Fruit fly (Drosophila melanogaster): Measurements from ENCODE around the gene CG10428.
A peak's percentile ranks its signal among the peaks of the same experiment; 100 is the strongest.

Gene CG10428

dm6 chr2L:18954255-18954715 lies 5.6 kb downstream of the CG10428 start, which contains the start of gene CG10621 (continued):
- TF ChIP-seq Sox102F (GFP tag; optimal IDR thresholded peaks at IDR 0.05) (no peak), so (GFP tag; IDR thresholded peaks at IDR 0.05) (no peak), tio (GFP tag; optimal IDR thresholded peaks at IDR 0.05) (no peak), ci (GFP tag; IDR thresholded peaks at IDR 0.05) (0 out of 3 replicates have a peak, but pooled peaks have one; percentile 39), HLHmδ (GFP tag; optimal IDR thresholded peaks at IDR 0.05) (no peak), gfzf (GFP tag; optimal IDR thresholded peaks at IDR 0.05) (no peak), CG34376 (GFP tag; optimal IDR thresholded peaks at IDR 0.05) (peak; percentile 99), mam (GFP tag; optimal IDR thresholded peaks at IDR 0.05) (no peak), CG4707 (GFP tag; optimal IDR thresholded peaks at IDR 0.05) (no peak), CG12942 (GFP tag; optimal IDR thresholded peaks at IDR 0.05) (no peak), Trl (optimal IDR thresholded peaks at IDR 0.05) (no peak), Trl (GFP tag; optimal IDR thresholded peaks at IDR 0.05) (no peak), dpn (GFP tag; optimal IDR thresholded peaks at IDR 0.05) (no peak), Hr39 (optimal IDR thresholded peaks at IDR 0.05) (no peak), CG6813 (GFP tag; optimal IDR thresholded peaks at IDR 0.05) (no peak), kah (GFP tag; optimal IDR thresholded peaks at IDR 0.05) (no peak), CG10147 (GFP tag; optimal IDR thresholded peaks at IDR 0.05) (no peak), CG1647 (GFP tag; optimal IDR thresholded peaks at IDR 0.05) (no peak), dmrt11E (tag; optimal IDR thresholded peaks at IDR 0.05) (no peak), chinmo (GFP tag; IDR thresholded peaks at IDR 0.05; ENCODE audit: partially characterized antibody) (peak; percentile 94; the same call in 3 of the 4 replicates), hth (optimal IDR thresholded peaks at IDR 0.05) (no peak), pzg (GFP tag; optimal IDR thresholded peaks at IDR 0.05) (no peak), CG11560 (tag; IDR thresholded peaks at IDR 0.05) (no peak), CG4424 (GFP tag; optimal IDR thresholded peaks at IDR 0.05) (no peak), yki (optimal IDR thresholded peaks at IDR 0.05) (no peak), fd3F (GFP tag; optimal IDR thresholded peaks at IDR 0.05) (no peak), CG34224 (GFP tag; IDR thresholded peaks at IDR 0.05; ENCODE audit: partially characterized antibody) (no peak), wdn (GFP tag; IDR thresholded peaks at IDR 0.05) (no peak), CG1603 (tag; optimal IDR thresholded peaks at IDR 0.05) (no peak), ssp (GFP tag; IDR thresholded peaks at IDR 0.05) (no peak), lbe (GFP tag; optimal IDR thresholded peaks at IDR 0.05) (peak; percentile 51), Taf1 (GFP tag; IDR thresholded peaks at IDR 0.05) (no peak), ken (GFP tag; IDR thresholded peaks at IDR 0.05) (no peak), HmgD (GFP tag; optimal IDR thresholded peaks at IDR 0.05) (no peak), Dip2 (GFP tag; IDR thresholded peaks at IDR 0.05) (no peak), sens-2 (GFP tag; IDR thresholded peaks at IDR 0.05) (no peak), BEAF-32 (GFP tag; optimal IDR thresholded peaks at IDR 0.05) (no peak), wek (GFP tag; optimal IDR thresholded peaks at IDR 0.05) (no peak), lilli (GFP tag; optimal IDR thresholded peaks at IDR 0.05) (peak; percentile 54), Kr (GFP tag; optimal IDR thresholded peaks at IDR 0.05) (no peak), CG16813 (GFP tag; IDR thresholded peaks at IDR 0.05; ENCODE audit: partially characterized antibody) (no peak), CG2712 (tag; optimal IDR thresholded peaks at IDR 0.05) (no peak), ttk (GFP tag; IDR thresholded peaks at IDR 0.05) (no peak), kay (GFP tag; optimal IDR thresholded peaks at IDR 0.05) (no peak), gt (GFP tag; IDR thresholded peaks at IDR 0.05) (no peak), exex (tag; optimal IDR thresholded peaks at IDR 0.05) (peak; percentile 89), crol (GFP tag; IDR thresholded peaks at IDR 0.05) (no peak), tap (tag; optimal IDR thresholded peaks at IDR 0.05) (no peak), CG14667 (GFP tag; IDR thresholded peaks at IDR 0.05) (no peak), CG17359 (tag; optimal IDR thresholded peaks at IDR 0.05) (no peak), chm (GFP tag; IDR thresholded peaks at IDR 0.05) (0 out of 2 replicates have a peak, but pooled peaks have one; percentile 19), chif (GFP tag; optimal IDR thresholded peaks at IDR 0.05) (no peak), pita (GFP tag; optimal IDR thresholded peaks at IDR 0.05) (no peak)
